Worm (Caenorhabditis elegans) whole organism, L2 larva: ENCODE results near the gene mcm-7.

Experiments used
- C34F6.9 ChIP-seq: fragments of 150-350 bp; optimal IDR thresholded peaks from 2 replicates; lab custom pipeline; 2014; ENCODE audit warnings: missing biosample characterization, missing genetic modification characterization
- F13H6.1 ChIP-seq: sonication (generic microtip); optimal IDR thresholded peaks from 2 replicates; lab custom pipeline; 2016; ENCODE audit warnings: missing genetic modification characterization, missing compliant biosample characterization
- R02D3.7 ChIP-seq: fragments of 150-350 bp; optimal IDR thresholded peaks from 2 replicates; lab custom pipeline; 2014; ENCODE audit warnings: missing biosample characterization, missing genetic modification characterization
- Y55F3AM.14 ChIP-seq: fragments of 200-800 bp; sonication (Bioruptor generic); optimal IDR thresholded peaks from 2 replicates; lab custom pipeline; 2018; ENCODE audit warnings: mild to moderate bottlenecking, missing genetic modification characterization, missing compliant biosample characterization
- ZK546.5 ChIP-seq: sonication (generic microtip); optimal IDR thresholded peaks from 2 replicates; lab custom pipeline; 2017; ENCODE audit warnings: missing biosample characterization, missing genetic modification characterization
- alr-1 ChIP-seq: fragments of 150-350 bp; optimal IDR thresholded peaks from 2 replicates; lab custom pipeline; 2014; ENCODE audit warnings: missing biosample characterization, missing genetic modification characterization
- ceh-16 ChIP-seq: fragments of 150-350 bp; optimal IDR thresholded peaks from 2 replicates; lab custom pipeline; 2014; ENCODE audit warnings: missing biosample characterization, missing genetic modification characterization
- ceh-82 ChIP-seq: fragments of 150-350 bp; optimal IDR thresholded peaks from 2 replicates; lab custom pipeline; 2014; ENCODE audit warnings: missing biosample characterization, missing genetic modification characterization
- crh-2 ChIP-seq: sonication (generic microtip); optimal IDR thresholded peaks from 2 replicates; lab custom pipeline; 2017; ENCODE audit warnings: missing biosample characterization, missing genetic modification characterization
- dmd-4 ChIP-seq: sonication (generic microtip); optimal IDR thresholded peaks from 2 replicates; lab custom pipeline; 2017; ENCODE audit warnings: missing biosample characterization, missing genetic modification characterization
- egl-27 ChIP-seq: sonication (generic microtip); optimal IDR thresholded peaks from 3 replicates; lab custom pipeline; 2017; ENCODE audit warnings: missing biosample characterization, missing genetic modification reagents, missing genetic modification characterization
- elt-1 ChIP-seq: fragments of 150-350 bp; optimal IDR thresholded peaks from 2 replicates; lab custom pipeline; 2014; ENCODE audit warnings: missing biosample characterization, missing genetic modification characterization
- elt-3 ChIP-seq: sonication (generic microtip); optimal IDR thresholded peaks from 2 replicates; lab custom pipeline; 2017; ENCODE audit warnings: missing biosample characterization, missing genetic modification characterization
- fos-1 ChIP-seq: fragments of 150-350 bp; optimal IDR thresholded peaks from 2 replicates; lab custom pipeline; 2014; ENCODE audit warnings: missing biosample characterization, missing genetic modification characterization
- gmeb-1 ChIP-seq: fragments of 150-350 bp; optimal IDR thresholded peaks from 2 replicates; lab custom pipeline; 2014; ENCODE audit warnings: missing biosample characterization, missing genetic modification characterization
- lin-11 ChIP-seq: fragments of 150-350 bp; sonication (generic microtip); optimal IDR thresholded peaks from 2 replicates; lab custom pipeline; 2014; ENCODE audit warnings: missing biosample characterization, missing genetic modification characterization, inconsistent platforms, mixed read lengths
- lin-13 ChIP-seq: fragments of 150-350 bp; optimal IDR thresholded peaks from 2 replicates; lab custom pipeline; 2014; ENCODE audit warnings: missing biosample characterization, missing genetic modification reagents, missing genetic modification characterization
- lin-39 ChIP-seq: fragments of 150-350 bp; optimal IDR thresholded peaks from 2 replicates; lab custom pipeline; 2014; ENCODE audit warnings: missing biosample characterization, missing genetic modification reagents, missing genetic modification characterization
- lsy-2 ChIP-seq, 2 experiments: fragments of 150-350 bp in 1 of 2; sonication (generic microtip) in 1 of 2; optimal IDR thresholded peaks; 2 replicates each; lab custom pipeline; 2014 to 2017; ENCODE audit warnings: missing biosample characterization in 2 of 2, missing genetic modification characterization in 2 of 2
- mab-5 ChIP-seq: fragments of 150-350 bp; optimal IDR thresholded peaks from 2 replicates; lab custom pipeline; 2014; ENCODE audit warnings: missing biosample characterization, missing genetic modification characterization
- mdl-1 ChIP-seq, 2 experiments: fragments of 150-350 bp in 1 of 2; sonication (generic microtip) in 1 of 2; optimal IDR thresholded peaks; 2 replicates each; lab custom pipeline; 2017; ENCODE audit warnings: missing biosample characterization in 2 of 2, missing genetic modification characterization in 2 of 2
- nhr-10 ChIP-seq: sonication (generic microtip); optimal IDR thresholded peaks from 2 replicates; lab custom pipeline; 2017; ENCODE audit warnings: missing biosample characterization, missing genetic modification characterization
- nhr-11 ChIP-seq: fragments of 150-350 bp; optimal IDR thresholded peaks from 2 replicates; lab custom pipeline; 2014; ENCODE audit warnings: missing biosample characterization, missing genetic modification characterization
- nhr-12 ChIP-seq: fragments of 150-350 bp; optimal IDR thresholded peaks from 2 replicates; lab custom pipeline; 2014; ENCODE audit warnings: missing biosample characterization, missing genetic modification characterization
- nhr-21 ChIP-seq: fragments of 150-350 bp; optimal IDR thresholded peaks from 2 replicates; lab custom pipeline; 2014; ENCODE audit warnings: missing biosample characterization, missing genetic modification characterization
- nhr-77 ChIP-seq: fragments of 150-350 bp; optimal IDR thresholded peaks from 2 replicates; lab custom pipeline; 2014; ENCODE audit warnings: missing biosample characterization, missing genetic modification characterization
- sem-4 ChIP-seq: fragments of 150-350 bp; optimal IDR thresholded peaks from 2 replicates; lab custom pipeline; 2014; ENCODE audit warnings: missing biosample characterization, missing genetic modification reagents, missing genetic modification characterization
- skn-1 ChIP-seq: sonication (generic microtip); optimal IDR thresholded peaks from 2 replicates; lab custom pipeline; 2017; ENCODE audit warnings: missing biosample characterization, missing genetic modification characterization
- sma-3 ChIP-seq: sonication (generic microtip); optimal IDR thresholded peaks from 2 replicates; lab custom pipeline; 2016; ENCODE audit warnings: missing genetic modification reagents, missing genetic modification characterization, missing compliant biosample characterization
- sma-9 ChIP-seq, 2 experiments: fragments of 150-350 bp in 1 of 2; sonication (generic microtip) in 1 of 2; optimal IDR thresholded peaks; 2 replicates each; lab custom pipeline; 2014 to 2016; ENCODE audit warnings: missing genetic modification characterization in 2 of 2, mild to moderate bottlenecking in 1 of 2, missing biosample characterization in 1 of 2, missing compliant biosample characterization in 1 of 2, missing genetic modification reagents in 1 of 2, moderate library complexity in 1 of 2
- unc-55 ChIP-seq: fragments of 150-350 bp; sonication (generic microtip); optimal IDR thresholded peaks from 3 replicates; lab custom pipeline; 2014; ENCODE audit warnings: missing biosample characterization, missing genetic modification reagents, missing genetic modification characterization
- unc-62 ChIP-seq: fragments of 150-350 bp; optimal IDR thresholded peaks from 2 replicates; lab custom pipeline; 2014; ENCODE audit warnings: missing biosample characterization, missing genetic modification reagents, missing genetic modification characterization
- zag-1 ChIP-seq: fragments of 150-350 bp; optimal IDR thresholded peaks from 2 replicates; lab custom pipeline; 2014; ENCODE audit warnings: missing biosample characterization, missing genetic modification characterization

Gene mcm-7

ce11 chrV:4339479-4339878 lies 7.5 kb upstream of the mcm-7 start:
- TF ChIP-seq unc-55 (GFP tag; lab: Kevin White, UChicago): peak; percentile 15
- no peak for TF ChIP-seq mab-5 (tag; lab: Kevin White, UChicago)
- no peak for TF ChIP-seq lsy-2 (tag; optimal IDR thresholded peaks at IDR 0.05; lab: Kevin White, UChicago)
- TF ChIP-seq skn-1 (tag; lab: Kevin White, UChicago): no peak
- no peak for TF ChIP-seq sem-4 (tag; lab: Kevin White, UChicago)
- no peak for TF ChIP-seq fos-1 (tag; lab: Kevin White, UChicago)
- no peak for TF ChIP-seq mdl-1 (tag; optimal IDR thresholded peaks at IDR 0.05; lab: Kevin White, UChicago)
- TF ChIP-seq zag-1: no peak
- TF ChIP-seq F13H6.1 (tag; lab: Kevin White, UChicago): no peak
- TF ChIP-seq gmeb-1 (tag; lab: Kevin White, UChicago): peak; percentile 71
- TF ChIP-seq C34F6.9: no peak
- no peak for TF ChIP-seq elt-1 (tag; lab: Kevin White, UChicago)
- no peak for TF ChIP-seq nhr-77 (tag; lab: Kevin White, UChicago)
- TF ChIP-seq nhr-11 (tag; lab: Kevin White, UChicago): no peak
- TF ChIP-seq nhr-21 (tag; lab: Kevin White, UChicago): no peak
- no peak for TF ChIP-seq ceh-82
- no peak for TF ChIP-seq Y55F3AM.14 (GFP tag; lab: Kevin White, UChicago)
- TF ChIP-seq, all 48 proteins: peak for 2

ce11 chrV:4341208-4341607 lies 5.8 kb upstream of the mcm-7 start, which contains the start of gene glrx-3:
glrx-3 (minus strand) TSS chrV:4341308.
- no peak for TF ChIP-seq fos-1 (tag; lab: Kevin White, UChicago)
- TF ChIP-seq F13H6.1 (tag; lab: Kevin White, UChicago): no peak
- no peak for TF ChIP-seq unc-62 (GFP tag; lab: Kevin White, UChicago)
- no peak for TF ChIP-seq dmd-4 (tag; lab: Kevin White, UChicago)
- TF ChIP-seq R02D3.7: no peak
- TF ChIP-seq crh-2 (tag; lab: Kevin White, UChicago): no peak

- no peak for TF ChIP-seq sem-4 (tag; lab: Kevin White, UChicago)
- TF ChIP-seq unc-62 (GFP tag; lab: Kevin White, UChicago): no peak
- no peak for TF ChIP-seq egl-27 (tag; lab: Kevin White, UChicago)
- TF ChIP-seq zag-1: no peak
- no peak for TF ChIP-seq ZK546.5 (tag; lab: Kevin White, UChicago)
- TF ChIP-seq skn-1 (tag; lab: Kevin White, UChicago): no peak
- TF ChIP-seq lin-13 (GFP tag; lab: Kevin White, UChicago): no peak
- no peak for TF ChIP-seq R02D3.7
- TF ChIP-seq Y55F3AM.14 (GFP tag; lab: Kevin White, UChicago): no peak
- no peak for TF ChIP-seq nhr-11 (tag; lab: Kevin White, UChicago)
- TF ChIP-seq sma-3 (GFP tag; lab: Kevin White, UChicago): no peak
- no peak for TF ChIP-seq dmd-4 (tag; lab: Kevin White, UChicago)
- TF ChIP-seq nhr-10 (tag; lab: Kevin White, UChicago): no peak
- no peak for TF ChIP-seq fos-1 (tag; lab: Kevin White, UChicago)
- TF ChIP-seq alr-1 (tag; lab: Kevin White, UChicago): no peak
These were observed 5.2 kb upstream of the mcm-7 start for ce11 chrV:4341736-4342135.

- TF ChIP-seq sma-3 (GFP tag; lab: Kevin White, UChicago) (peak; percentile 5), nhr-77 (tag; lab: Kevin White, UChicago) (no peak)
These were observed 1.3 kb upstream of the mcm-7 start, which contains the start of gene figl-1 for ce11 chrV:4345714-4346113. figl-1 (minus strand) TSS chrV:4345999.

ce11 chrV:4346325-4346724 lies 641 bp upstream of the mcm-7 start, which contains the start of gene hpo-18:
hpo-18 (minus strand) TSS chrV:4346425.
- TF ChIP-seq nhr-21 (tag; lab: Kevin White, UChicago): no peak
- no peak for TF ChIP-seq ceh-82
- TF ChIP-seq sma-9 (GFP tag; optimal IDR thresholded peaks at IDR 0.05; lab: Kevin White, UChicago): no peak
- TF ChIP-seq sma-9 (tag; optimal IDR thresholded peaks at IDR 0.05; lab: Kevin White, UChicago): no peak
- TF ChIP-seq crh-2 (tag; lab: Kevin White, UChicago): no peak
- TF ChIP-seq lin-13 (GFP tag; lab: Kevin White, UChicago): no peak
- no peak for TF ChIP-seq nhr-12 (tag; lab: Kevin White, UChicago)
- TF ChIP-seq mdl-1 (tag; optimal IDR thresholded peaks at IDR 0.05; lab: Kevin White, UChicago): no peak
- TF ChIP-seq fos-1 (tag; lab: Kevin White, UChicago): no peak

ce11 chrV:4356047-4356612 lies 9.2 kb downstream of the mcm-7 start:
- no peak for TF ChIP-seq C34F6.9
- TF ChIP-seq sem-4 (tag; lab: Kevin White, UChicago): no peak
- TF ChIP-seq lin-11 (tag; lab: Kevin White, UChicago): no peak
- TF ChIP-seq ceh-16 (tag; lab: Kevin White, UChicago): no peak
- no peak for TF ChIP-seq lin-39 (tag; lab: Kevin White, UChicago)
- TF ChIP-seq egl-27 (tag; lab: Kevin White, UChicago): no peak
- no peak for TF ChIP-seq elt-3
- TF ChIP-seq Y55F3AM.14 (GFP tag; lab: Kevin White, UChicago): no peak
